Worm (Caenorhabditis elegans) whole organism, L3 larva: ENCODE data around the gene hcp-2.
A peak's percentile ranks its signal among the peaks of the same experiment; 100 is the strongest.

Experiments used
- R02D3.7 ChIP-seq: fragments of 150-350 bp; optimal IDR thresholded peaks from 2 replicates; lab custom pipeline; 2014; ENCODE audit warnings: missing biosample characterization, missing genetic modification characterization
- ZK546.5 ChIP-seq: sonication (generic microtip); optimal IDR thresholded peaks from 2 replicates; lab custom pipeline; 2017; ENCODE audit warnings: missing biosample characterization, missing genetic modification characterization
- aly-2 ChIP-seq: fragments of 150-350 bp; optimal IDR thresholded peaks from 2 replicates; lab custom pipeline; 2014; ENCODE audit warnings: missing biosample characterization, missing genetic modification characterization
- ama-1 ChIP-seq: fragments of 150-350 bp; optimal IDR thresholded peaks from 2 replicates; lab custom pipeline; 2018
- ceh-16 ChIP-seq: sonication (generic microtip); optimal IDR thresholded peaks from 2 replicates; lab custom pipeline; 2017; ENCODE audit warnings: missing biosample characterization, missing genetic modification characterization
- ceh-28 ChIP-seq: fragments of 150-350 bp; optimal IDR thresholded peaks from 2 replicates; lab custom pipeline; 2014; ENCODE audit warnings: missing biosample characterization, missing genetic modification reagents, missing genetic modification characterization
- ceh-82 ChIP-seq: fragments of 150-350 bp; optimal IDR thresholded peaks from 2 replicates; lab custom pipeline; 2014; ENCODE audit warnings: missing biosample characterization, missing genetic modification characterization
- ceh-9 ChIP-seq: sonication (generic microtip); optimal IDR thresholded peaks from 2 replicates; lab custom pipeline; 2018; ENCODE audit warnings: missing biosample characterization, missing genetic modification characterization
- daf-12 ChIP-seq: fragments of 150-350 bp; optimal IDR thresholded peaks from 2 replicates; lab custom pipeline; 2014; ENCODE audit warnings: missing biosample characterization, missing genetic modification reagents, missing genetic modification characterization
- egl-27 ChIP-seq: sonication (generic microtip); optimal IDR thresholded peaks from 4 replicates; lab custom pipeline; 2017; ENCODE audit warnings: missing biosample characterization, missing genetic modification reagents, missing genetic modification characterization
- egl-5 ChIP-seq: fragments of 150-350 bp; optimal IDR thresholded peaks from 2 replicates; lab custom pipeline; 2017; ENCODE audit warnings: missing biosample characterization, missing genetic modification reagents, missing genetic modification characterization, inconsistent platforms
- elt-1 ChIP-seq: fragments of 150-350 bp; optimal IDR thresholded peaks from 2 replicates; lab custom pipeline; 2014; ENCODE audit warnings: missing biosample characterization, missing genetic modification characterization
- elt-2 ChIP-seq: sonication (generic microtip); optimal IDR thresholded peaks from 2 replicates; lab custom pipeline; 2016; ENCODE audit warnings: missing genetic modification reagents, mild to moderate bottlenecking, missing genetic modification characterization, missing compliant biosample characterization
- elt-3 ChIP-seq, 3 experiments: fragments of 150-350 bp in 1 of 3; sonication (generic microtip) in 2 of 3; optimal IDR thresholded peaks; 2 replicates in 2 of 3; 4 replicates in 1 of 3; lab custom pipeline; 2014 to 2017; ENCODE audit warnings: missing biosample characterization in 3 of 3, missing genetic modification characterization in 3 of 3
- eor-1 ChIP-seq, 2 experiments: fragments of 150-350 bp; optimal IDR thresholded peaks; 2 replicates each; lab custom pipeline; 2014 to 2018; ENCODE audit warnings: missing biosample characterization in 2 of 2, missing genetic modification characterization in 2 of 2
- fkh-10 ChIP-seq: sonication (generic microtip); optimal IDR thresholded peaks from 2 replicates; lab custom pipeline; 2017; ENCODE audit warnings: missing biosample characterization, missing genetic modification reagents, missing genetic modification characterization
- fkh-2 ChIP-seq: fragments of 150-350 bp; optimal IDR thresholded peaks from 2 replicates; lab custom pipeline; 2014; ENCODE audit warnings: missing biosample characterization, missing genetic modification reagents, missing genetic modification characterization
- fos-1 ChIP-seq: fragments of 150-350 bp; optimal IDR thresholded peaks from 2 replicates; lab custom pipeline; 2014; ENCODE audit warnings: missing biosample characterization, missing genetic modification characterization
- hmg-11 ChIP-seq: sonication (generic microtip); optimal IDR thresholded peaks from 2 replicates; lab custom pipeline; 2016; ENCODE audit warnings: missing genetic modification characterization, missing compliant biosample characterization
- jun-1 ChIP-seq: fragments of 150-350 bp; optimal IDR thresholded peaks from 2 replicates; lab custom pipeline; 2014; ENCODE audit warnings: missing biosample characterization, missing genetic modification reagents, missing genetic modification characterization
- lin-15B ChIP-seq: fragments of 150-350 bp; optimal IDR thresholded peaks from 2 replicates; lab custom pipeline; 2014; ENCODE audit warnings: missing biosample characterization, missing genetic modification characterization
- lsy-12 ChIP-seq: sonication (generic microtip); optimal IDR thresholded peaks from 2 replicates; lab custom pipeline; 2016; ENCODE audit warnings: mild to moderate bottlenecking, missing genetic modification characterization, missing compliant biosample characterization
- mdl-1 ChIP-seq: fragments of 150-350 bp; optimal IDR thresholded peaks from 2 replicates; lab custom pipeline; 2014; ENCODE audit warnings: missing biosample characterization, missing genetic modification characterization
- mml-1 ChIP-seq: fragments of 150-350 bp; sonication (generic microtip); optimal IDR thresholded peaks from 3 replicates; lab custom pipeline; 2014; ENCODE audit warnings: missing biosample characterization, missing genetic modification characterization
- nfya-1 ChIP-seq: sonication (generic microtip); optimal IDR thresholded peaks from 2 replicates; lab custom pipeline; 2017; ENCODE audit warnings: missing genetic modification characterization, mild to moderate bottlenecking, missing compliant biosample characterization, antibody characterized with exemption, moderate library complexity; ENCODE audit not compliant: insufficient read depth
- nhr-11 ChIP-seq: fragments of 150-350 bp; optimal IDR thresholded peaks from 2 replicates; lab custom pipeline; 2014; ENCODE audit warnings: missing biosample characterization, missing genetic modification characterization
- nhr-12 ChIP-seq: fragments of 150-350 bp; optimal IDR thresholded peaks from 2 replicates; lab custom pipeline; 2014; ENCODE audit warnings: missing biosample characterization, missing genetic modification characterization
- nhr-23 ChIP-seq: fragments of 150-350 bp; optimal IDR thresholded peaks from 2 replicates; lab custom pipeline; 2014; ENCODE audit warnings: missing biosample characterization, missing genetic modification reagents, missing genetic modification characterization
- nhr-237 ChIP-seq: fragments of 150-350 bp; optimal IDR thresholded peaks from 2 replicates; lab custom pipeline; 2014; ENCODE audit warnings: missing biosample characterization, missing genetic modification characterization
- nhr-25 ChIP-seq: sonication (generic microtip); optimal IDR thresholded peaks from 2 replicates; lab custom pipeline; 2017; ENCODE audit warnings: missing biosample characterization, missing genetic modification characterization
- nhr-28 ChIP-seq: fragments of 150-350 bp; optimal IDR thresholded peaks from 2 replicates; lab custom pipeline; 2014; ENCODE audit warnings: missing biosample characterization, missing genetic modification characterization
- nhr-67 ChIP-seq: fragments of 150-350 bp; optimal IDR thresholded peaks from 2 replicates; lab custom pipeline; 2014; ENCODE audit warnings: missing biosample characterization, missing genetic modification characterization
- nhr-76 ChIP-seq: fragments of 150-350 bp; sonication (generic microtip); optimal IDR thresholded peaks from 5 replicates; lab custom pipeline; 2014; ENCODE audit warnings: missing biosample characterization, missing genetic modification characterization
- nhr-77 ChIP-seq: fragments of 150-350 bp; optimal IDR thresholded peaks from 2 replicates; lab custom pipeline; 2014; ENCODE audit warnings: missing biosample characterization, missing genetic modification characterization
- pha-4 ChIP-seq: fragments of 150-350 bp; optimal IDR thresholded peaks from 2 replicates; lab custom pipeline; 2014; ENCODE audit warnings: missing biosample characterization, missing genetic modification reagents, missing genetic modification characterization
- pqm-1 ChIP-seq: fragments of 150-350 bp; optimal IDR thresholded peaks from 2 replicates; lab custom pipeline; 2017; ENCODE audit warnings: missing biosample characterization, missing genetic modification characterization, inconsistent platforms
- sea-2 ChIP-seq: fragments of 150-350 bp; sonication (generic microtip); optimal IDR thresholded peaks from 4 replicates; lab custom pipeline; 2014; ENCODE audit warnings: missing biosample characterization, missing genetic modification reagents, missing genetic modification characterization
- skn-1 ChIP-seq: fragments of 150-350 bp; optimal IDR thresholded peaks from 2 replicates; lab custom pipeline; 2014; ENCODE audit warnings: missing biosample characterization, missing genetic modification characterization
- snpc-4 ChIP-seq: fragments of 150-350 bp; optimal IDR thresholded peaks from 2 replicates; lab custom pipeline; 2014; ENCODE audit warnings: missing biosample characterization, missing genetic modification characterization
- unc-39 ChIP-seq: sonication (generic microtip); optimal IDR thresholded peaks from 4 replicates; lab custom pipeline; 2017; ENCODE audit warnings: missing biosample characterization, missing genetic modification characterization
- zag-1 ChIP-seq: fragments of 150-350 bp; optimal IDR thresholded peaks from 2 replicates; lab custom pipeline; 2014; ENCODE audit warnings: missing biosample characterization, missing genetic modification characterization
- ztf-11 ChIP-seq: fragments of 150-350 bp; optimal IDR thresholded peaks from 2 replicates; lab custom pipeline; 2014; ENCODE audit warnings: missing biosample characterization, missing genetic modification characterization
- ztf-4 ChIP-seq: fragments of 150-350 bp; optimal IDR thresholded peaks from 2 replicates; lab custom pipeline; 2014; ENCODE audit warnings: missing biosample characterization, missing genetic modification characterization

The hcp-2 gene

ce11 chrV:9685559-9685958, 39.9 kb downstream of the hcp-2 start, which contains the start of gene ZK287.4:
ZK287.4 (minus strand) TSS chrV:9685659.
- no peak for TF ChIP-seq eor-1 (tag; optimal IDR thresholded peaks at IDR 0.05; lab: Kevin White, UChicago)
- no peak for TF ChIP-seq fkh-10
- no peak for TF ChIP-seq nhr-25 (tag; lab: Kevin White, UChicago)
- TF ChIP-seq unc-39 (tag; lab: Kevin White, UChicago), result no peak
- no peak for TF ChIP-seq ztf-11
- no peak for TF ChIP-seq egl-27 (tag; lab: Kevin White, UChicago)
- no peak for TF ChIP-seq elt-3 (tag; optimal IDR thresholded peaks at IDR 0.05; lab: Kevin White, UChicago)
- TF ChIP-seq ceh-9 (tag; lab: Kevin White, UChicago), result no peak
- TF ChIP-seq elt-1 (tag; lab: Kevin White, UChicago), result no peak
- TF ChIP-seq fkh-2, result no peak
- no peak for TF ChIP-seq nhr-67
- TF ChIP-seq sea-2 (GFP tag; lab: Kevin White, UChicago), result no peak
- TF ChIP-seq lsy-12, result no peak
- no peak for TF ChIP-seq R02D3.7 (tag; lab: Kevin White, UChicago)
- TF ChIP-seq jun-1 (tag; lab: Kevin White, UChicago), result no peak
- TF ChIP-seq mml-1 (tag; lab: Kevin White, UChicago), result no peak
- no peak for TF ChIP-seq nhr-76 (tag; lab: Kevin White, UChicago)

- TF ChIP-seq fkh-10 (no peak), fkh-2 (no peak), ama-1 (peak; percentile 32), nhr-237 (tag; lab: Kevin White, UChicago) (no peak), lsy-12 (no peak), mdl-1 (no peak), nhr-67 (no peak)
Observed at ce11 chrV:9689364-9689763, 43.7 kb downstream of the hcp-2 start.

ce11 chrV:9690099-9690572, 44.5 kb downstream of the hcp-2 start, which contains the start of gene rbx-1:
rbx-1 (minus strand) TSS chrV:9690522.
- TF ChIP-seq zag-1 (tag; lab: Kevin White, UChicago) (no peak), ZK546.5 (tag; lab: Kevin White, UChicago) (no peak), fkh-2 (no peak), mdl-1 (no peak), nhr-23 (tag; lab: Kevin White, UChicago) (no peak), elt-1 (tag; lab: Kevin White, UChicago) (no peak), fos-1 (tag; lab: Kevin White, UChicago) (no peak), nhr-77 (tag; lab: Kevin White, UChicago) (no peak)

ce11 chrV:9690728-9691127, 45.1 kb downstream of the hcp-2 start:
- TF ChIP-seq mml-1 (tag; lab: Kevin White, UChicago) (no peak), R02D3.7 (tag; lab: Kevin White, UChicago) (no peak), nfya-1 (no peak), nhr-11 (tag; lab: Kevin White, UChicago) (no peak), egl-5 (no peak), nhr-12 (tag; lab: Kevin White, UChicago) (no peak), nhr-67 (no peak), elt-2 (peak; percentile 11), skn-1 (tag; lab: Kevin White, UChicago) (peak; percentile 22), aly-2 (no peak), ama-1 (no peak), ztf-4 (tag; lab: Kevin White, UChicago) (no peak), lin-15B (peak; percentile 41), hmg-11 (tag; lab: Kevin White, UChicago) (peak; percentile 72), nhr-237 (tag; lab: Kevin White, UChicago) (no peak), ceh-82 (tag; lab: Kevin White, UChicago) (no peak), ceh-9 (tag; lab: Kevin White, UChicago) (no peak), ZK546.5 (tag; lab: Kevin White, UChicago) (no peak), ceh-28 (tag; lab: Kevin White, UChicago) (no peak), pha-4 (peak; percentile 57), nhr-77 (tag; lab: Kevin White, UChicago) (no peak), zag-1 (tag; lab: Kevin White, UChicago) (no peak), fos-1 (tag; lab: Kevin White, UChicago) (no peak), nhr-25 (tag; lab: Kevin White, UChicago) (peak; percentile 51), mdl-1 (no peak), fkh-2 (no peak), daf-12 (no peak), lsy-12 (peak; percentile 15), ztf-11 (no peak), nhr-76 (tag; lab: Kevin White, UChicago) (no peak), nhr-23 (tag; lab: Kevin White, UChicago) (peak; percentile 41), nhr-28 (no peak), ceh-16 (no peak), elt-3 (tag; optimal IDR thresholded peaks at IDR 0.05; lab: Kevin White, UChicago) (no peak), pqm-1 (tag; lab: Kevin White, UChicago) (no peak), snpc-4 (peak; percentile 18), eor-1 (tag; optimal IDR thresholded peaks at IDR 0.05; lab: Kevin White, UChicago) (no peak), elt-1 (tag; lab: Kevin White, UChicago) (no peak), egl-27 (tag; lab: Kevin White, UChicago) (no peak)
